Fruit fly (Drosophila melanogaster) whole organism, embryonic: Measurements from ENCODE around the gene CG15034.

Experiments
- Abd-B ChIP-seq: fragments of 200-800 bp; sonication (Bioruptor generic); optimal IDR thresholded peaks from 2 replicates; lab custom pipeline; 2018; ENCODE audit warnings: missing biosample characterization, mild to moderate bottlenecking, missing genetic modification characterization, moderate library complexity
- Ada2b ChIP-seq: fragments of 200-800 bp; sonication (Bioruptor generic); IDR thresholded peaks from 2 replicates; pipeline ENCODE4 v1.3.6; 2022; ENCODE audit warnings: missing biosample characterization, missing genetic modification characterization
- Bdp1 ChIP-seq: fragments of 200-800 bp; sonication (Bioruptor generic); optimal IDR thresholded peaks from 3 replicates; lab custom pipeline; 2016; ENCODE audit warnings: missing biosample characterization, missing genetic modification characterization
- Blimp-1 ChIP-seq: fragments of 200-800 bp; sonication (Bioruptor generic); optimal IDR thresholded peaks from 3 replicates; lab custom pipeline; 2018; ENCODE audit warnings: missing biosample characterization, missing genetic modification characterization, mild to moderate bottlenecking, moderate library complexity, missing genetic modification reagents
- CG10565 ChIP-seq: fragments of 200-800 bp; sonication (Bioruptor generic); optimal IDR thresholded peaks from 3 replicates; lab custom pipeline; 2016; ENCODE audit warnings: missing biosample characterization, mild to moderate bottlenecking, missing genetic modification characterization
- CG11696 ChIP-seq: fragments of 200-800 bp; sonication (Bioruptor generic); IDR thresholded peaks from 2 replicates; pipeline ENCODE4 v1.3.6; 2022; ENCODE audit warnings: missing biosample characterization, missing genetic modification characterization
- CG12155 ChIP-seq: fragments of 200-800 bp; sonication (Bioruptor generic); optimal IDR thresholded peaks from 3 replicates; lab custom pipeline; 2016; ENCODE audit warnings: missing biosample characterization, missing genetic modification characterization
- CG12299 ChIP-seq: fragments of 200-800 bp; sonication (Bioruptor generic); optimal IDR thresholded peaks from 2 replicates; lab custom pipeline; 2018; ENCODE audit warnings: missing biosample characterization, mild to moderate bottlenecking, missing genetic modification characterization
- CG15011 ChIP-seq: fragments of 200-800 bp; sonication (Bioruptor generic); optimal IDR thresholded peaks from 3 replicates; lab custom pipeline; 2018; ENCODE audit warnings: missing biosample characterization, mild to moderate bottlenecking, missing genetic modification characterization
- CG16813 ChIP-seq: fragments of 200-800 bp; sonication (Bioruptor generic); IDR thresholded peaks from 3 replicates; pipeline ENCODE4 v1.3.6; 2022; ENCODE audit warnings: missing biosample characterization, missing genetic modification characterization; ENCODE audit not compliant: partially characterized antibody
- CG17829 ChIP-seq: fragments of 200-800 bp; optimal IDR thresholded peaks from 2 replicates; lab custom pipeline; 2019; ENCODE audit warnings: missing biosample characterization, mild to moderate bottlenecking, missing genetic modification characterization, moderate library complexity
- CG1792 ChIP-seq: fragments of 200-800 bp; sonication (Bioruptor generic); optimal IDR thresholded peaks from 2 replicates; lab custom pipeline; 2016; ENCODE audit warnings: missing biosample characterization, missing genetic modification characterization
- CG18262 ChIP-seq: fragments of 200-800 bp; optimal IDR thresholded peaks from 3 replicates; lab custom pipeline; 2019; ENCODE audit warnings: missing biosample characterization, mild to moderate bottlenecking, missing genetic modification characterization, moderate library complexity
- CG2889 ChIP-seq: fragments of 200-800 bp; sonication (Bioruptor generic); IDR thresholded peaks from 3 replicates; pipeline ENCODE4 v1.3.6; 2022; ENCODE audit warnings: missing biosample characterization, missing genetic modification characterization
- CG4854 ChIP-seq: fragments of 200-800 bp; sonication (Bioruptor generic); optimal IDR thresholded peaks from 2 replicates; lab custom pipeline; 2016; ENCODE audit warnings: missing biosample characterization, missing genetic modification characterization, inconsistent platforms
- CG5180 ChIP-seq: fragments of 200-800 bp; sonication (Bioruptor generic); optimal IDR thresholded peaks from 3 replicates; lab custom pipeline; 2017; ENCODE audit warnings: missing biosample characterization, missing genetic modification characterization, mild to moderate bottlenecking, moderate library complexity, missing genetic modification reagents
- Camta ChIP-seq: fragments of 200-800 bp; sonication (Bioruptor generic); optimal IDR thresholded peaks from 2 replicates; lab custom pipeline; 2016; ENCODE audit warnings: missing biosample characterization, missing genetic modification characterization
- CrebB ChIP-seq: fragments of 200-800 bp; sonication (Bioruptor generic); optimal IDR thresholded peaks from 3 replicates; lab custom pipeline; 2018; ENCODE audit warnings: missing biosample characterization, mild to moderate bottlenecking, missing genetic modification characterization
- HHEX ChIP-seq: fragments of 200-800 bp; sonication (Bioruptor generic); optimal IDR thresholded peaks from 3 replicates; lab custom pipeline; 2017; ENCODE audit warnings: missing biosample characterization, mild to moderate bottlenecking, missing genetic modification characterization, missing genetic modification reagents
- HLH3B ChIP-seq: fragments of 200-800 bp; sonication (Bioruptor generic); IDR thresholded peaks from 2 replicates; pipeline ENCODE4 v1.3.6; 2022; ENCODE audit warnings: missing biosample characterization, missing genetic modification characterization
- Hr51 ChIP-seq, 2 experiments: fragments of 200-800 bp; sonication (Bioruptor generic); optimal IDR thresholded peaks; 2 replicates in 1 of 2; 3 replicates in 1 of 2; lab custom pipeline; 2016 to 2018; ENCODE audit warnings: missing biosample characterization in 2 of 2, missing genetic modification characterization in 2 of 2, mild to moderate bottlenecking in 1 of 2, moderate library complexity in 1 of 2
- Hr78 ChIP-seq, 2 experiments: fragments of 200-800 bp in 1 of 2; fragments of >200 bp in 1 of 2; sonication (Bioruptor generic) in 1 of 2; optimal IDR thresholded peaks; 2 replicates each; lab custom pipeline; 2017 to 2019; ENCODE audit warnings: missing biosample characterization in 2 of 2, missing genetic modification characterization in 2 of 2, mild to moderate bottlenecking in 1 of 2, moderate library complexity in 1 of 2
- Lpt ChIP-seq: fragments of >200 bp; optimal IDR thresholded peaks from 2 replicates; lab custom pipeline; 2018; ENCODE audit warnings: missing biosample characterization, missing genetic modification characterization
- Nf-YB ChIP-seq: fragments of 200-800 bp; sonication (Bioruptor generic); optimal IDR thresholded peaks from 3 replicates; lab custom pipeline; 2019; ENCODE audit warnings: missing biosample characterization, mild to moderate bottlenecking, missing genetic modification characterization, moderate library complexity
- Nf-YC ChIP-seq: fragments of 200-800 bp; optimal IDR thresholded peaks from 3 replicates; lab custom pipeline; 2019; ENCODE audit warnings: missing biosample characterization, mild to moderate bottlenecking, missing genetic modification characterization, moderate library complexity
- NfI ChIP-seq: fragments of 200-800 bp; sonication (Bioruptor generic); optimal IDR thresholded peaks from 3 replicates; lab custom pipeline; 2018; ENCODE audit warnings: missing biosample characterization, mild to moderate bottlenecking, missing genetic modification characterization, moderate library complexity
- Optix ChIP-seq: fragments of 200-800 bp; sonication (Bioruptor generic); IDR thresholded peaks from 3 replicates; pipeline ENCODE4 v1.3.6; 2022; ENCODE audit warnings: missing biosample characterization, missing genetic modification characterization
- Sox102F ChIP-seq: fragments of 200-800 bp; sonication (Bioruptor generic); optimal IDR thresholded peaks from 2 replicates; lab custom pipeline; 2018; ENCODE audit warnings: missing biosample characterization, mild to moderate bottlenecking, missing genetic modification characterization, moderate library complexity
- Tbp ChIP-seq: fragments of >200 bp; optimal IDR thresholded peaks from 2 replicates; lab custom pipeline; 2018; ENCODE audit warnings: missing biosample characterization, missing genetic modification characterization
- YL-1 ChIP-seq: fragments of 200-800 bp; sonication (Bioruptor generic); optimal IDR thresholded peaks from 3 replicates; lab custom pipeline; 2017; ENCODE audit warnings: missing biosample characterization, mild to moderate bottlenecking, missing genetic modification characterization
- ac ChIP-seq: fragments of 200-800 bp; sonication (Bioruptor generic); optimal IDR thresholded peaks from 3 replicates; lab custom pipeline; 2017; ENCODE audit warnings: missing biosample characterization, mild to moderate bottlenecking, missing genetic modification characterization
- btn ChIP-seq: fragments of 200-800 bp; sonication (Bioruptor generic); optimal IDR thresholded peaks from 2 replicates; lab custom pipeline; 2016; ENCODE audit warnings: missing biosample characterization, missing genetic modification characterization
- cg ChIP-seq: fragments of 200-800 bp; sonication (Bioruptor generic); optimal IDR thresholded peaks from 3 replicates; lab custom pipeline; 2019; ENCODE audit warnings: missing biosample characterization, mild to moderate bottlenecking, missing genetic modification characterization, moderate library complexity
- cwo ChIP-seq: fragments of 200-800 bp; sonication (Bioruptor generic); optimal IDR thresholded peaks from 3 replicates; lab custom pipeline; 2017; ENCODE audit warnings: missing biosample characterization, missing genetic modification characterization, mild to moderate bottlenecking, moderate library complexity, missing genetic modification reagents
- da ChIP-seq: fragments of 200-800 bp; sonication (Bioruptor generic); optimal IDR thresholded peaks from 2 replicates; lab custom pipeline; 2016; ENCODE audit warnings: missing biosample characterization, missing genetic modification characterization
- dimm ChIP-seq: fragments of 200-800 bp; sonication (Bioruptor generic); IDR thresholded peaks from 2 replicates; pipeline ENCODE4 v1.3.6; 2022; ENCODE audit warnings: missing biosample characterization, missing genetic modification characterization
- dpn ChIP-seq, 2 experiments: fragments of 200-800 bp; sonication (Bioruptor generic); optimal IDR thresholded peaks; 3 replicates each; lab custom pipeline; 2016; ENCODE audit warnings: missing biosample characterization in 2 of 2, missing genetic modification characterization in 2 of 2
- ftz-f1 ChIP-seq: fragments of 200-800 bp; sonication (Bioruptor generic); optimal IDR thresholded peaks from 2 replicates; lab custom pipeline; 2016; ENCODE audit warnings: missing biosample characterization, missing genetic modification characterization
- gce ChIP-seq: fragments of 200-800 bp; sonication (Bioruptor generic); IDR thresholded peaks from 3 replicates; pipeline ENCODE4 v1.3.6; 2022; ENCODE audit warnings: missing biosample characterization, missing genetic modification characterization
- knrl ChIP-seq: fragments of 200-800 bp; sonication (Bioruptor generic); IDR thresholded peaks from 3 replicates; pipeline ENCODE4 v1.3.6; 2022; ENCODE audit warnings: missing biosample characterization, missing genetic modification characterization; ENCODE audit not compliant: partially characterized antibody
- mam ChIP-seq: fragments of 200-800 bp; sonication (Bioruptor generic); optimal IDR thresholded peaks from 3 replicates; lab custom pipeline; 2016; ENCODE audit warnings: missing biosample characterization, missing genetic modification characterization
- nmo ChIP-seq: fragments of 200-800 bp; sonication (Bioruptor generic); optimal IDR thresholded peaks from 2 replicates; lab custom pipeline; 2018; ENCODE audit warnings: missing biosample characterization, mild to moderate bottlenecking, missing genetic modification characterization, moderate library complexity
- psq ChIP-seq: fragments of 200-800 bp; sonication (Bioruptor generic); optimal IDR thresholded peaks from 2 replicates; lab custom pipeline; 2017; ENCODE audit warnings: missing biosample characterization, missing genetic modification characterization
- pum ChIP-seq: fragments of 200-800 bp; sonication (Bioruptor generic); optimal IDR thresholded peaks from 2 replicates; lab custom pipeline; 2016; ENCODE audit warnings: missing biosample characterization, missing genetic modification characterization
- scrt ChIP-seq: fragments of 200-800 bp; sonication (Bioruptor generic); optimal IDR thresholded peaks from 2 replicates; lab custom pipeline; 2018; ENCODE audit warnings: missing biosample characterization, mild to moderate bottlenecking, missing genetic modification characterization, moderate library complexity
- shn ChIP-seq: fragments of 200-800 bp; sonication (Bioruptor generic); optimal IDR thresholded peaks from 3 replicates; lab custom pipeline; 2016; ENCODE audit warnings: missing biosample characterization, missing genetic modification characterization
- twi ChIP-seq: fragments of 200-800 bp; optimal IDR thresholded peaks from 2 replicates; lab custom pipeline; 2019; ENCODE audit warnings: missing biosample characterization, mild to moderate bottlenecking, missing genetic modification characterization, moderate library complexity
- zen ChIP-seq: fragments of 200-800 bp; sonication (Bioruptor generic); optimal IDR thresholded peaks from 3 replicates; lab custom pipeline; 2018; ENCODE audit warnings: missing biosample characterization, mild to moderate bottlenecking, missing genetic modification characterization, moderate library complexity

Gene CG15034

DNA sequence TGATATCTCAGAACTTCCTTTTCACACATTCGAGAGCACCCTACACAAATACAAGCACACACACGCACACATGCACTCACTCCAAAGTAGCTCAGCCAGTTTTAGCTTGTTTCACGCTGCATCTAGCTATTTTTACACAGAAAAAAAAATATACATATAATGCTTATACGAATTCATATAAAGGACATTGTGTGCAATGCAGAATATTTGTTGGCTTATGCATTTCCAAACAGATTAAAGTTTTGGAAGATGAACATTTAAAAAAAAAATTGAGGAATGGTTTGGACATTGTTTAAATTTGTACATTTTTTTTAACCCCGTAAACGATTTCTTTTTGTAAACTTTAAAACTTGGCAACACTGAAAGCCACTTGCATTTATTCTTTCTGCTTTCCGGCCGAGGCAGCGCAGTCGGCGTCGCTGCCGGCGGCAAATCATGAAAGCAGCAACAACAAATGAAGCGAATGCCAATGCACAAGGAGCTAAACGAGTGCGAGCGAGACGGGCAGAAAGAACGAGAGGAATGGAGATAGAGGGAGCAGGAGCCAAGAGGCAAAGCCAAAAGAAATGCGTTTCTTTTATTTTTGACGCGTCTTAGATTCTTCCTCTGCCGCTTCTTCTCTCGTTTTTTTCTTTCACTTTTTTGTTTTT, 28.1 kb downstream of the CG15034 start:
- no peak for TF ChIP-seq Optix (GFP tag; lab: Robert Waterston, UW)
- peak; percentile 12 for TF ChIP-seq CG15011 (GFP tag; lab: Kevin White, UChicago)
- peak; percentile 57 for TF ChIP-seq CG5180
- peak; percentile 73 for TF ChIP-seq Abd-B
- no peak for TF ChIP-seq CG10565 (GFP tag; lab: Kevin White, UChicago)
- peak; percentile 4 for TF ChIP-seq cg (GFP tag; lab: Kevin White, UChicago)
- peak; percentile 61 for TF ChIP-seq Bdp1
- no peak for TF ChIP-seq ftz-f1 (GFP tag; lab: Kevin White, UChicago)
- TF ChIP-seq gce (GFP tag; lab: Robert Waterston, UW), result 0 out of 3 replicates have a peak, but pooled peaks have one; percentile 41
- TF ChIP-seq CG16813 (GFP tag; lab: Robert Waterston, UW), result no peak
- peak; percentile 94 for TF ChIP-seq CG18262
- TF ChIP-seq Tbp (GFP tag; lab: Kevin White, UChicago), result no peak
- TF ChIP-seq mam, result peak; percentile 15
- peak; percentile 84 for TF ChIP-seq Sox102F (GFP tag; lab: Kevin White, UChicago)
- TF ChIP-seq CG2889, result peak; percentile 51; the same call in 1 of the 3 replicates
- TF ChIP-seq CG4854 (GFP tag; lab: Kevin White, UChicago), result no peak
- TF ChIP-seq CG12299, result peak; percentile 31
- peak; percentile 51 for TF ChIP-seq CG12155
- TF ChIP-seq twi (tag; lab: Kevin White, UChicago), result peak; percentile 65
- TF ChIP-seq Camta (GFP tag; lab: Kevin White, UChicago), result peak; percentile 74
- TF ChIP-seq zen (tag; lab: Kevin White, UChicago), result peak; percentile 86
- TF ChIP-seq CrebB (tag; lab: Kevin White, UChicago), result peak; percentile 22
- TF ChIP-seq Ada2b (GFP tag; lab: Robert Waterston, UW), result no peak
- peak; percentile 12 for TF ChIP-seq scrt (GFP tag; lab: Kevin White, UChicago)
- TF ChIP-seq CG11696 (GFP tag; lab: Robert Waterston, UW), result 0 out of 2 replicates have a peak, but pooled peaks have one; percentile 18
- TF ChIP-seq YL-1 (GFP tag; lab: Kevin White, UChicago), result no peak
- TF ChIP-seq cwo, result peak; percentile 4
- no peak for TF ChIP-seq psq (GFP tag; lab: Kevin White, UChicago)
- peak; percentile 47 for TF ChIP-seq da
- peak; percentile 88 for TF ChIP-seq CG17829
- TF ChIP-seq knrl (GFP tag; lab: Robert Waterston, UW), result no peak
- peak; percentile 71 for TF ChIP-seq pum (GFP tag; lab: Kevin White, UChicago)
- TF ChIP-seq ac (GFP tag; lab: Kevin White, UChicago), result peak; percentile 61
- TF ChIP-seq dimm (GFP tag; lab: Robert Waterston, UW), result no peak
- no peak for TF ChIP-seq Nf-YC (tag; lab: Kevin White, UChicago)
- peak; percentile 51 to 66 for TF ChIP-seq Hr51 (GFP tag; optimal IDR thresholded peaks at IDR 0.05; lab: Kevin White, UChicago)
- TF ChIP-seq shn (GFP tag; lab: Kevin White, UChicago), result peak; percentile 61
- peak; percentile 26 for TF ChIP-seq HHEX (GFP tag; lab: Kevin White, UChicago)
- peak; percentile 87 for TF ChIP-seq Blimp-1 (GFP tag; lab: Kevin White, UChicago)
- TF ChIP-seq Lpt (GFP tag; lab: Kevin White, UChicago), result no peak
- peak in 1 of 2 experiments; percentile 17 for TF ChIP-seq Hr78 (GFP tag; optimal IDR thresholded peaks at IDR 0.05; lab: Kevin White, UChicago)
- TF ChIP-seq HLH3B, result peak; percentile 49; the same call in 1 of the 2 replicates
- peak; percentile 67 for TF ChIP-seq Nf-YB (GFP tag; lab: Kevin White, UChicago)
- peak; percentile 16 for TF ChIP-seq CG1792 (GFP tag; lab: Kevin White, UChicago)
- TF ChIP-seq NfI (GFP tag; lab: Kevin White, UChicago), result peak; percentile 59
- peak; percentile 33 for TF ChIP-seq btn (GFP tag; lab: Kevin White, UChicago)
- peak; percentile 58 to 67 for TF ChIP-seq dpn (GFP tag; optimal IDR thresholded peaks at IDR 0.05; lab: Kevin White, UChicago)
- peak; percentile 93 for TF ChIP-seq nmo (GFP tag; lab: Kevin White, UChicago)
